Worm (Caenorhabditis elegans) whole organism, L4/young adult: ENCODE results near the gene tap-1.

Experiments
- W03F9.2 ChIP-seq: fragments of 150-350 bp; optimal IDR thresholded peaks from 2 replicates; lab custom pipeline; 2014; ENCODE audit warnings: missing biosample characterization, missing genetic modification characterization
- dao-5 ChIP-seq: sonication (generic microtip); optimal IDR thresholded peaks from 2 replicates; lab custom pipeline; 2016; ENCODE audit warnings: missing genotype, missing genetic modification characterization, moderate library complexity, missing compliant biosample characterization

- TF ChIP-seq W03F9.2 (tag; lab: Kevin White, UChicago) (no peak), dao-5 (tag; lab: Kevin White, UChicago) (no peak)
Measured at ce11 chrX:14571277-14571676, 18.1 kb upstream of the tap-1 start.
